Worm (Caenorhabditis elegans): ENCODE data around the gene Y116F11B.8.

The Y116F11B.8 gene

ce11 chrV:19867883-19868282, 10.4 kb downstream of the Y116F11B.8 start, which contains the start of gene Y116F11B.9 (continued):
- TF ChIP-seq cebp-1 (GFP tag; IDR thresholded peaks at IDR 0.05) (no peak), cebp-1 (tag; optimal IDR thresholded peaks at IDR 0.05) (no peak)

- TF ChIP-seq unc-130 (GFP tag; optimal IDR thresholded peaks at IDR 0.05) (no peak), F10E7.11 (tag; optimal IDR thresholded peaks at IDR 0.05) (no peak), bed-1 (GFP tag; IDR thresholded peaks at IDR 0.05) (no peak), him-1 (tag; optimal IDR thresholded peaks at IDR 0.05) (no peak), snpc-1.3 (tag; optimal IDR thresholded peaks at IDR 0.05; ENCODE audit: insufficient read depth) (no peak)
Observed at ce11 chrV:19882916-19883315, 25.5 kb downstream of the Y116F11B.8 start, which contains the start of gene Y116F11B.13. Gene Y116F11B.13 (plus strand): TSS chrV:19883216.

DNA sequence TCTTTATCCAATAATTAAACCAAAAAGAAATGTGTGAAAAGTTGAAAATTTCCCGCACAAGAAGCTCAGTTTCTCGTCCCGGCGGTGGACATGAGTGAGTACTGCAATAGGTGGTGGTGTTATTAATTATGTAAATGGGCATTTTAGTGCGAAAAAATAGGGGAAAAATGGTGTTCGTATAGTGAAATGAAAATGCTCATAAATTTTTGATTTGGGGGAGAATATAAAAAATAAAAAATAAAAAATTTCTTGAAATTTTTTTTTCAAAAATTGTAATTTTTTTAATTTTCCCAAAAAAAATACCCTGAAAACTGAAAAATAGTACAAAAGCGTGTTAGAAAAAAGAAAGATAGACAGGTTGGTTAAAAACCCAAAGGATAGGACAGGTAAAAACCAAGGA, 37.8 kb downstream of the Y116F11B.8 start, which contains the start of gene gly-4:
gly-4 (minus strand) TSS at position 101 of the 400 bp plus-strand sequence.
- no peak for TF ChIP-seq nfyb-1 (GFP tag; IDR thresholded peaks at IDR 0.05)
- no peak for TF ChIP-seq F52B5.7 (tag; optimal IDR thresholded peaks at IDR 0.05)
- no peak for TF ChIP-seq snpc-3.4 (tag; optimal IDR thresholded peaks at IDR 0.05)
- TF ChIP-seq B0336.3 (GFP tag; IDR thresholded peaks at IDR 0.05) = no peak
- no peak for TF ChIP-seq cebp-1 (GFP tag; IDR thresholded peaks at IDR 0.05)
- TF ChIP-seq cebp-1 (tag; optimal IDR thresholded peaks at IDR 0.05) = no peak
- TF ChIP-seq ztf-18 (tag; optimal IDR thresholded peaks at IDR 0.05) = no peak
- no peak for TF ChIP-seq T07F8.4 (tag; optimal IDR thresholded peaks at IDR 0.05)

- TF ChIP-seq ztf-3 (GFP tag; optimal IDR thresholded peaks at IDR 0.05) = no peak
- TF ChIP-seq Y67H2A.10 (GFP tag; conservative IDR thresholded peaks at IDR 0.05) = no peak
- no peak for TF ChIP-seq Y95B8A.8 (GFP tag; IDR thresholded peaks at IDR 0.05)
- TF ChIP-seq mel-28 (tag; optimal IDR thresholded peaks at IDR 0.05; ENCODE audit: borderline replicate concordance) = no peak
- peak; percentile 18 for TF ChIP-seq K12H6.12 (tag; optimal IDR thresholded peaks at IDR 0.05)
- TF ChIP-seq hmg-1.2 (GFP tag; IDR thresholded peaks at IDR 0.05) = peak; percentile 59; the same call in 1 of the 2 replicates
- TF ChIP-seq B0019.2 (GFP tag; conservative IDR thresholded peaks at IDR 0.05) = no peak
- TF ChIP-seq let-607 (tag; optimal IDR thresholded peaks at IDR 0.05) = peak; percentile 29 to 63
- TF ChIP-seq lsy-27 (tag; optimal IDR thresholded peaks at IDR 0.05; ENCODE audit: borderline replicate concordance, insufficient read depth) = no peak
- TF ChIP-seq Y79H2A.3 (GFP tag; conservative IDR thresholded peaks at IDR 0.05) = no peak
- TF ChIP-seq F37B4.10 (GFP tag; IDR thresholded peaks at IDR 0.05) = no peak
- TF ChIP-seq cebp-1 (GFP tag; IDR thresholded peaks at IDR 0.05) = no peak
- TF ChIP-seq cebp-1 (tag; optimal IDR thresholded peaks at IDR 0.05) = peak; percentile 30
- TF ChIP-seq akir-1 (GFP tag; optimal IDR thresholded peaks at IDR 0.05) = no peak
- TF ChIP-seq nhr-120 (GFP tag; IDR thresholded peaks at IDR 0.05) = no peak
- TF ChIP-seq ceh-27 (GFP tag; optimal IDR thresholded peaks at IDR 0.05) = peak; percentile 22
- no peak for TF ChIP-seq ceh-100 (GFP tag; IDR thresholded peaks at IDR 0.05)
- no peak for TF ChIP-seq C06A6.2 (GFP tag; conservative IDR thresholded peaks at IDR 0.05)
- TF ChIP-seq snpc-3.4 (tag; optimal IDR thresholded peaks at IDR 0.05) = no peak
- no peak for TF ChIP-seq Y56A3A.18 (GFP tag; IDR thresholded peaks at IDR 0.05)
- TF ChIP-seq lin-35 (GFP tag; optimal IDR thresholded peaks at IDR 0.05) = peak in 1 of 3 experiments; percentile 25
- no peak for TF ChIP-seq snpc-1.3 (tag; optimal IDR thresholded peaks at IDR 0.05; ENCODE audit: insufficient read depth)
- TF ChIP-seq egl-44 (GFP tag; IDR thresholded peaks at IDR 0.05) = no peak
- TF ChIP-seq zim-3 (tag; optimal IDR thresholded peaks at IDR 0.05) = no peak
- no peak for TF ChIP-seq ccch-3 (GFP tag; optimal IDR thresholded peaks at IDR 0.05)
- no peak for TF ChIP-seq T07F8.4 (tag; optimal IDR thresholded peaks at IDR 0.05)
- no peak for TF ChIP-seq pbrm-1 (GFP tag; IDR thresholded peaks at IDR 0.05)
- TF ChIP-seq nhr-27 (tag; optimal IDR thresholded peaks at IDR 0.05) = no peak
- TF ChIP-seq rcor-1 (GFP tag; IDR thresholded peaks at IDR 0.05) = no peak
- TF ChIP-seq attf-3 (GFP tag; conservative IDR thresholded peaks at IDR 0.05) = no peak
- no peak for TF ChIP-seq bed-2 (GFP tag; IDR thresholded peaks at IDR 0.05)
Observed at ce11 chrV:19897557-19897956, 40.1 kb downstream of the Y116F11B.8 start.
